Worm (Caenorhabditis elegans): Measurements from ENCODE around the gene JC8.4.

The JC8.4 gene

ce11 chrIV:13289321-13289720 is 45.8 kb downstream of the JC8.4 start, which contains the start of gene Y67H2A.10:
Y67H2A.10 (minus strand) TSS chrIV:13289504.
- TF ChIP-seq cebp-2 (GFP tag; IDR thresholded peaks at IDR 0.05): 0 out of 2 replicates have a peak, but pooled peaks have one; percentile 51
- TF ChIP-seq attf-5 (GFP tag; optimal IDR thresholded peaks at IDR 0.05): peak; percentile 16
- TF ChIP-seq efl-1 (GFP tag; optimal IDR thresholded peaks at IDR 0.05): peak; percentile 21
- TF ChIP-seq ekl-4 (GFP tag; IDR thresholded peaks at IDR 0.05): no peak
- no peak for TF ChIP-seq sptf-2 (GFP tag; optimal IDR thresholded peaks at IDR 0.05)

ce11 chrIV:13290239-13290638 is 46.8 kb downstream of the JC8.4 start:
- no peak for TF ChIP-seq pbrm-1 (GFP tag; IDR thresholded peaks at IDR 0.05)
- TF ChIP-seq ceh-27 (GFP tag; optimal IDR thresholded peaks at IDR 0.05): no peak
- TF ChIP-seq snpc-4 (GFP tag; optimal IDR thresholded peaks at IDR 0.05): no peak
- TF ChIP-seq snpc-4 (tag; optimal IDR thresholded peaks at IDR 0.05): peak in 1 of 4 experiments; percentile 43
- TF ChIP-seq xnd-1 (tag; optimal IDR thresholded peaks at IDR 0.05): peak; percentile 20
- TF ChIP-seq dpl-1 (GFP tag; optimal IDR thresholded peaks at IDR 0.05): peak; percentile 4
- no peak for TF ChIP-seq ztf-6 (GFP tag; IDR thresholded peaks at IDR 0.05)
- peak; percentile 50; the same call in 1 of the 2 replicates for TF ChIP-seq D2030.7 (GFP tag; IDR thresholded peaks at IDR 0.05)
- peak; percentile 81 for TF ChIP-seq lsl-1 (GFP tag; optimal IDR thresholded peaks at IDR 0.05)
- peak; percentile 48; the same call in 1 of the 2 replicates for TF ChIP-seq madf-6 (GFP tag; IDR thresholded peaks at IDR 0.05)
- 0 out of 2 replicates have a peak, but pooled peaks have one; percentile 24 for TF ChIP-seq ceh-91 (GFP tag; IDR thresholded peaks at IDR 0.05)
- TF ChIP-seq F49E8.2 (tag; optimal IDR thresholded peaks at IDR 0.05; ENCODE audit: insufficient read depth): peak; percentile 54
- no peak for TF ChIP-seq lin-35 (GFP tag; optimal IDR thresholded peaks at IDR 0.05)
- TF ChIP-seq F33H1.4 (GFP tag; IDR thresholded peaks at IDR 0.05): peak; percentile 77

Data from whole organism, young adult.